Worm (Caenorhabditis elegans) whole organism, L1 larva: Measurements from ENCODE around the gene F54F7.2.

Source experiments
- C34B4.2 ChIP-seq: sonication (generic microtip); optimal IDR thresholded peaks from 2 replicates; lab custom pipeline; 2017; ENCODE audit warnings: mild to moderate bottlenecking, missing genetic modification characterization, missing compliant biosample characterization
- aha-1 ChIP-seq: fragments of 150-350 bp; optimal IDR thresholded peaks from 2 replicates; lab custom pipeline; 2014; ENCODE audit warnings: missing biosample characterization, missing genetic modification characterization
- blmp-1 ChIP-seq: fragments of 150-350 bp; optimal IDR thresholded peaks from 2 replicates; lab custom pipeline; 2014; ENCODE audit warnings: missing biosample characterization, missing genetic modification characterization
- ceh-63 ChIP-seq: fragments of 200-800 bp; sonication (Bioruptor generic); optimal IDR thresholded peaks from 2 replicates; lab custom pipeline; 2018; ENCODE audit warnings: mild to moderate bottlenecking, missing genetic modification characterization, missing compliant biosample characterization
- ceh-8 ChIP-seq: fragments of 200-800 bp; sonication (Bioruptor generic); optimal IDR thresholded peaks from 2 replicates; lab custom pipeline; 2018; ENCODE audit warnings: mild to moderate bottlenecking, missing genetic modification characterization, moderate library complexity, missing compliant biosample characterization
- ceh-82 ChIP-seq, 3 experiments: fragments of 150-350 bp in 1 of 3; sonication (generic microtip) in 2 of 3; optimal IDR thresholded peaks; 2 replicates each; lab custom pipeline; 2014 to 2017; ENCODE audit warnings: missing biosample characterization in 3 of 3, missing genetic modification characterization in 3 of 3
- ces-1 ChIP-seq: fragments of 150-350 bp; optimal IDR thresholded peaks from 2 replicates; lab custom pipeline; 2014; ENCODE audit warnings: missing biosample characterization, missing genetic modification reagents, missing genetic modification characterization
- dpl-1 ChIP-seq, 3 experiments: fragments of 150-350 bp in 2 of 3; sonication (generic microtip) in 1 of 3; optimal IDR thresholded peaks; 2 replicates each; lab custom pipeline; 2014 to 2017; ENCODE audit warnings: missing biosample characterization in 3 of 3, missing genetic modification characterization in 3 of 3, missing genetic modification reagents in 3 of 3
- efl-1 ChIP-seq, 4 experiments: fragments of 150-350 bp; optimal IDR thresholded peaks in 3 of 4; peaks in 1 of 4; 1 replicate in 1 of 4; 2 replicates in 3 of 4; lab custom pipeline; 2014; ENCODE audit warnings: missing biosample characterization in 2 of 4, missing genetic modification characterization in 2 of 4, missing genetic modification reagents in 2 of 4
- fkh-8 ChIP-seq: sonication (generic microtip); optimal IDR thresholded peaks from 2 replicates; lab custom pipeline; 2016; ENCODE audit warnings: mild to moderate bottlenecking, missing genetic modification characterization, missing compliant biosample characterization
- hlh-17 ChIP-seq: fragments of 200-800 bp; sonication (Bioruptor generic); optimal IDR thresholded peaks from 2 replicates; lab custom pipeline; 2018; ENCODE audit warnings: missing genetic modification characterization, mild to moderate bottlenecking, missing compliant biosample characterization, moderate library complexity, borderline replicate concordance
- hlh-4 ChIP-seq: sonication (generic microtip); optimal IDR thresholded peaks from 2 replicates; lab custom pipeline; 2016; ENCODE audit warnings: mild to moderate bottlenecking, missing genetic modification characterization, missing compliant biosample characterization
- irx-1 ChIP-seq: sonication (generic microtip); optimal IDR thresholded peaks from 2 replicates; lab custom pipeline; 2016; ENCODE audit warnings: missing genetic modification characterization, missing compliant biosample characterization
- jun-1 ChIP-seq: fragments of 150-350 bp; optimal IDR thresholded peaks from 2 replicates; lab custom pipeline; 2014; ENCODE audit warnings: missing biosample characterization, missing genetic modification reagents, missing genetic modification characterization
- lin-14 ChIP-seq: fragments of 200-800 bp; sonication (Bioruptor generic); optimal IDR thresholded peaks from 2 replicates; lab custom pipeline; 2018; ENCODE audit warnings: mild to moderate bottlenecking, missing genetic modification characterization, moderate library complexity, missing compliant biosample characterization
- lin-35 ChIP-seq, 2 experiments: fragments of 150-350 bp; optimal IDR thresholded peaks; 2 replicates each; lab custom pipeline; 2014; ENCODE audit warnings: missing biosample characterization in 2 of 2, missing genetic modification characterization in 2 of 2, missing genetic modification reagents in 2 of 2
- lin-39 ChIP-seq: fragments of 150-350 bp; optimal IDR thresholded peaks from 2 replicates; lab custom pipeline; 2014; ENCODE audit warnings: missing biosample characterization, missing genetic modification reagents, missing genetic modification characterization
- mab-9 ChIP-seq: fragments of 200-800 bp; sonication (Bioruptor generic); IDR thresholded peaks from 2 replicates; pipeline ENCODE4 v1.3.6; 2022; ENCODE audit warnings: missing genetic modification reagents, missing genetic modification characterization, missing compliant biosample characterization
- mep-1 ChIP-seq: fragments of 150-350 bp; optimal IDR thresholded peaks from 2 replicates; lab custom pipeline; 2014; ENCODE audit warnings: missing biosample characterization, missing genetic modification characterization
- nhr-12 ChIP-seq: sonication (generic microtip); optimal IDR thresholded peaks from 2 replicates; lab custom pipeline; 2017; ENCODE audit warnings: missing biosample characterization, missing genetic modification characterization
- nhr-19 ChIP-seq: fragments of 200-800 bp; sonication (Bioruptor generic); conservative IDR thresholded peaks from 2 replicates; pipeline ENCODE4 v1.3.6; 2022; ENCODE audit warnings: missing genetic modification characterization, missing compliant biosample characterization
- nhr-20 ChIP-seq: sonication (generic microtip); optimal IDR thresholded peaks from 2 replicates; lab custom pipeline; 2016; ENCODE audit warnings: mild to moderate bottlenecking, missing genetic modification characterization, missing compliant biosample characterization
- nhr-237 ChIP-seq: fragments of 150-350 bp; optimal IDR thresholded peaks from 2 replicates; lab custom pipeline; 2014; ENCODE audit warnings: missing biosample characterization, missing genetic modification characterization
- nhr-47 ChIP-seq: sonication (generic microtip); optimal IDR thresholded peaks from 2 replicates; lab custom pipeline; 2016; ENCODE audit warnings: mild to moderate bottlenecking, missing genetic modification characterization, moderate library complexity, missing compliant biosample characterization
- nhr-77 ChIP-seq: fragments of 150-350 bp; optimal IDR thresholded peaks from 2 replicates; lab custom pipeline; 2014; ENCODE audit warnings: missing biosample characterization, missing genetic modification characterization
- nhr-85 ChIP-seq: sonication (generic microtip); peaks from one replicate; lab custom pipeline; 2016; ENCODE audit warnings: missing genetic modification characterization, inconsistent platforms, missing compliant biosample characterization
- nhr-90 ChIP-seq: sonication (generic microtip); optimal IDR thresholded peaks from 2 replicates; lab custom pipeline; 2016; ENCODE audit warnings: mild to moderate bottlenecking, missing genetic modification characterization, missing compliant biosample characterization; ENCODE audit not compliant: poor library complexity
- pag-3 ChIP-seq: sonication (generic microtip); optimal IDR thresholded peaks from 2 replicates; lab custom pipeline; 2017; ENCODE audit warnings: missing genetic modification characterization, mild to moderate bottlenecking, missing compliant biosample characterization, antibody characterized with exemption, borderline replicate concordance; ENCODE audit not compliant: insufficient read depth
- snpc-4 ChIP-seq: fragments of 150-350 bp; optimal IDR thresholded peaks from 2 replicates; lab custom pipeline; 2014; ENCODE audit warnings: missing biosample characterization, missing genetic modification characterization
- sptf-1 ChIP-seq: fragments of 150-350 bp; optimal IDR thresholded peaks from 2 replicates; lab custom pipeline; 2014; ENCODE audit warnings: missing biosample characterization, missing genetic modification characterization
- sup-37 ChIP-seq: fragments of 200-800 bp; sonication (Bioruptor generic); optimal IDR thresholded peaks from 2 replicates; lab custom pipeline; 2018; ENCODE audit warnings: mild to moderate bottlenecking, missing genetic modification characterization, missing compliant biosample characterization
- swsn-7 ChIP-seq: sonication (generic microtip); optimal IDR thresholded peaks from 2 replicates; lab custom pipeline; 2016; ENCODE audit warnings: missing genetic modification characterization, missing compliant biosample characterization
- tbx-2 ChIP-seq: sonication (generic microtip); optimal IDR thresholded peaks from 2 replicates; lab custom pipeline; 2016; ENCODE audit warnings: missing genetic modification characterization, missing compliant biosample characterization
- tlp-1 ChIP-seq: fragments of 150-350 bp; optimal IDR thresholded peaks from 2 replicates; lab custom pipeline; 2014; ENCODE audit warnings: missing biosample characterization, missing genetic modification characterization
- unc-30 ChIP-seq: sonication (generic microtip); optimal IDR thresholded peaks from 2 replicates; lab custom pipeline; 2017; ENCODE audit warnings: missing biosample characterization, missing genetic modification characterization
- unc-62 ChIP-seq: fragments of 150-350 bp; optimal IDR thresholded peaks from 2 replicates; lab custom pipeline; 2014; ENCODE audit warnings: missing biosample characterization, missing genetic modification reagents, missing genetic modification characterization
- xbp-1 ChIP-seq: sonication (generic microtip); optimal IDR thresholded peaks from 2 replicates; lab custom pipeline; 2016; ENCODE audit warnings: missing genetic modification characterization, missing compliant biosample characterization

F54F7.2 gene

ce11 chrX:11798057-11798555 is 45.4 kb upstream of the F54F7.2 start, which contains the start of gene rsd-3 (continued):
- TF ChIP-seq lin-35 (GFP tag; optimal IDR thresholded peaks at IDR 0.05; lab: Kevin White, UChicago) (peak; percentile 7 to 49), nhr-12 (tag; lab: Kevin White, UChicago) (no peak), nhr-77 (tag; lab: Kevin White, UChicago) (peak; percentile 13), fkh-8 (peak; percentile 4), sptf-1 (no peak), efl-1 (optimal IDR thresholded peaks at IDR 0.05; lab: Kevin White, UChicago) (no peak), efl-1 (GFP tag; optimal IDR thresholded peaks at IDR 0.05 in 1 of 2; lab: Kevin White, UChicago) (peak in 1 of 2 experiments; percentile 11), unc-30 (tag; lab: Kevin White, UChicago) (no peak), aha-1 (tag; lab: Kevin White, UChicago) (no peak), lin-14 (GFP tag; lab: Kevin White, UChicago) (peak; percentile 95), nhr-237 (tag; lab: Kevin White, UChicago) (no peak), swsn-7 (peak; percentile 63), irx-1 (peak; percentile 9), hlh-4 (no peak), nhr-90 (peak; percentile 60), ceh-82 (tag; optimal IDR thresholded peaks at IDR 0.05; lab: Kevin White, UChicago) (peak in 2 of 3 experiments; percentile 18 to 42), nhr-85 (peak; percentile 69), unc-62 (GFP tag; lab: Kevin White, UChicago) (no peak), mep-1 (tag; lab: Kevin White, UChicago) (peak; percentile 60), dpl-1 (GFP tag; optimal IDR thresholded peaks at IDR 0.05; lab: Kevin White, UChicago) (peak in 2 of 3 experiments; percentile 4 to 6), ceh-63 (GFP tag; lab: Kevin White, UChicago) (no peak), lin-39 (tag; lab: Kevin White, UChicago) (no peak), snpc-4 (tag; lab: Kevin White, UChicago) (no peak), tbx-2 (tag; lab: Kevin White, UChicago) (peak; percentile 51), nhr-47 (tag; lab: Kevin White, UChicago) (peak; percentile 45), ces-1 (no peak), ceh-8 (no peak), hlh-17 (GFP tag; lab: Kevin White, UChicago) (no peak), jun-1 (tag; lab: Kevin White, UChicago) (no peak)
- TF ChIP-seq, all 84 proteins: peak for 28

- TF ChIP-seq efl-1 (optimal IDR thresholded peaks at IDR 0.05; lab: Kevin White, UChicago) = no peak
- peak in 1 of 2 experiments; percentile 54 for TF ChIP-seq efl-1 (GFP tag; optimal IDR thresholded peaks at IDR 0.05 in 1 of 2; lab: Kevin White, UChicago)
- TF ChIP-seq blmp-1 (tag; lab: Kevin White, UChicago) = no peak
- TF ChIP-seq, all 84 proteins: peak for 1
These were observed 39.4 kb upstream of the F54F7.2 start, which contains the start of gene C34E11.4 for ce11 chrX:11804057-11804456. Gene C34E11.4, plus strand, starts transcription at chrX:11804210.

DNA sequence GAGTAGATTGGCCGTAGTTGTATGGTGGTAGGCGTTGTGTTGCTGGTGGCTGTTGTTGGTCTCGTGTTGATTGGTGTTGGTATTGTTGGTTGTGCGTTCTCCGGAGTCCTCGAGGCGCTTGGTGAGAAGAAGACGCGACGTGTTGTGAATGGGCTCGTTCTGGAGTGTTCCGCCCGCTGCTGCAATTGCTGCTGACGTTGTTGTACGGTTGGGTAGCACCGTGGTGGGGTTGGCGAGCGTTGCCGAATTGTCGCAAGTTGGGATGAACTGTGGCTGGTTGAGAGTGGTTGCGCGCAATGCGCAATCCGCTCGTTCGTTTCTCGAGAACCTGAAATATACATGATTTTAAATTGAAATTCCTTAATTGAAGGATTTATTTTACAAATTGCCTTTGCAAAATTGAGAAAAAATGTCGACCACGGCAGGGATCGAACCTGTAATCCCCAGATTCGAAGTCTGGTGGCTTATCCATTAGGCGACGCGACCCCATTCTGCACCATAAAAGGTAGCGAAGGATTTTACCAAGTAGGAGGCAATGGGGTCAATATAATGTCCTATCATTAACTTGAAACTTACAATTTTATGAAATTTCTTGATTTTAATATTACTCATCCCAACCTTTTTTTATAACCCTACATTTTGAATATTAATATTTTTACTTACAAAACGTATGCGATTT is 37.1 kb upstream of the F54F7.2 start:
- TF ChIP-seq mab-9 (GFP tag; lab: Robert Waterston, UW) = no peak
- TF ChIP-seq xbp-1 (tag; lab: Kevin White, UChicago) = no peak
- no peak for TF ChIP-seq pag-3 (tag; lab: Kevin White, UChicago)
- TF ChIP-seq nhr-19 (GFP tag; lab: Robert Waterston, UW) = no peak

ce11 chrX:11814667-11815066 is 28.8 kb upstream of the F54F7.2 start, which contains the start of gene C34E11.2:
Gene C34E11.2, minus strand, starts transcription at chrX:11814750.
- TF ChIP-seq tlp-1 (tag; lab: Kevin White, UChicago) (no peak), nhr-20 (tag; lab: Kevin White, UChicago) (no peak), C34B4.2 (tag; lab: Kevin White, UChicago) (no peak), pag-3 (tag; lab: Kevin White, UChicago) (no peak), nhr-12 (tag; lab: Kevin White, UChicago) (no peak), unc-62 (GFP tag; lab: Kevin White, UChicago) (no peak), sup-37 (GFP tag; lab: Kevin White, UChicago) (no peak)
